Worm (Caenorhabditis elegans) whole organism, L4/young adult: ENCODE data around the gene srt-64.

Experiments
- W03F9.2 ChIP-seq: fragments of 150-350 bp; optimal IDR thresholded peaks from 2 replicates; lab custom pipeline; 2014; ENCODE audit warnings: missing biosample characterization, missing genetic modification characterization
- him-1 ChIP-seq: sonication (generic microtip); optimal IDR thresholded peaks from 2 replicates; lab custom pipeline; 2016; ENCODE audit warnings: missing genotype, missing genetic modification reagents, missing genetic modification characterization, missing compliant biosample characterization

- TF ChIP-seq him-1 (tag; lab: Kevin White, UChicago) (no peak), W03F9.2 (tag; lab: Kevin White, UChicago) (no peak)
Measured at ce11 chrV:5192501-5192900, 23.0 kb upstream of the srt-64 start, which contains the start of gene C03A7.13.
